Fruit fly (Drosophila melanogaster): Measurements from ENCODE around the gene CG9932.
A peak's percentile ranks its signal among the peaks of the same experiment; 100 is the strongest.

dm6 chr2L:13018992-13019484, 40.9 kb downstream of the CG9932 start, which contains the start of gene Ube4B:
- TF ChIP-seq CG32264 (GFP tag; optimal IDR thresholded peaks at IDR 0.05) (peak; percentile 9), psq (GFP tag; optimal IDR thresholded peaks at IDR 0.05) (peak; percentile 38), GATAd (GFP tag; optimal IDR thresholded peaks at IDR 0.05) (no peak), Dfd (GFP tag; optimal IDR thresholded peaks at IDR 0.05) (no peak), pan (optimal IDR thresholded peaks at IDR 0.05) (no peak), lola (GFP tag; optimal IDR thresholded peaks at IDR 0.05) (no peak), CrebA (GFP tag; optimal IDR thresholded peaks at IDR 0.05; ENCODE audit: borderline replicate concordance) (no peak), dl (GFP tag; optimal IDR thresholded peaks at IDR 0.05; ENCODE audit: insufficient read depth in 1 of 2, partially characterized antibody in 2 of 2) (no peak), usp (GFP tag; optimal IDR thresholded peaks at IDR 0.05) (no peak), Abd-B (GFP tag; optimal IDR thresholded peaks at IDR 0.05) (no peak)
